Fruit fly (Drosophila melanogaster) whole organism, embryonic: ENCODE results near the gene Irk2.
A peak's percentile ranks its signal among the peaks of the same experiment; 100 is the strongest.

Experiments
- Abd-B ChIP-seq: fragments of 200-800 bp; sonication (Bioruptor generic); optimal IDR thresholded peaks from 2 replicates; lab custom pipeline; 2018; ENCODE audit warnings: missing biosample characterization, mild to moderate bottlenecking, missing genetic modification characterization, moderate library complexity
- Atf3 ChIP-seq: fragments of 200-800 bp; sonication (Bioruptor generic); optimal IDR thresholded peaks from 3 replicates; lab custom pipeline; 2016; ENCODE audit warnings: missing biosample characterization, missing genetic modification characterization
- Atf6 ChIP-seq: fragments of 200-800 bp; sonication (Bioruptor generic); IDR thresholded peaks from 2 replicates; pipeline ENCODE4 v1.3.6; 2022; ENCODE audit warnings: missing biosample characterization, missing genetic modification characterization
- B-H1 ChIP-seq: fragments of 200-800 bp; sonication (Bioruptor generic); IDR thresholded peaks from 3 replicates; pipeline ENCODE4 v1.3.6; 2022; ENCODE audit warnings: missing biosample characterization, missing genetic modification characterization
- BEAF-32 ChIP-seq: fragments of 200-800 bp; sonication (Bioruptor generic); optimal IDR thresholded peaks from 3 replicates; lab custom pipeline; 2017; ENCODE audit warnings: missing biosample characterization, missing genetic modification characterization, mild to moderate bottlenecking, moderate library complexity, missing genetic modification reagents
- Bdp1 ChIP-seq: fragments of 200-800 bp; sonication (Bioruptor generic); optimal IDR thresholded peaks from 3 replicates; lab custom pipeline; 2016; ENCODE audit warnings: missing biosample characterization, missing genetic modification characterization
- CG11456 ChIP-seq: fragments of 200-800 bp; sonication (Bioruptor generic); IDR thresholded peaks from 3 replicates; pipeline ENCODE4 v1.3.6; 2022; ENCODE audit warnings: missing biosample characterization, missing genetic modification characterization
- CG11560 ChIP-seq: fragments of 200-800 bp; sonication (Bioruptor generic); IDR thresholded peaks from 3 replicates; pipeline ENCODE4 v1.3.6; 2022; ENCODE audit warnings: missing biosample characterization, missing genetic modification characterization
- CG12236 ChIP-seq: fragments of 200-800 bp; sonication (Bioruptor generic); optimal IDR thresholded peaks from 2 replicates; lab custom pipeline; 2016; ENCODE audit warnings: missing biosample characterization, missing genetic modification characterization
- CG13287 ChIP-seq: fragments of 200-800 bp; sonication (Bioruptor generic); IDR thresholded peaks from 2 replicates; pipeline ENCODE4 v1.3.6; 2022; ENCODE audit warnings: missing biosample characterization, missing genetic modification characterization; ENCODE audit not compliant: partially characterized antibody
- CG15269 ChIP-seq: fragments of 200-800 bp; sonication (Bioruptor generic); optimal IDR thresholded peaks from 2 replicates; lab custom pipeline; 2018; ENCODE audit warnings: missing biosample characterization, mild to moderate bottlenecking, missing genetic modification characterization, moderate library complexity
- CG15514 ChIP-seq: fragments of 200-800 bp; sonication (Bioruptor generic); optimal IDR thresholded peaks from 3 replicates; lab custom pipeline; 2017; ENCODE audit warnings: missing biosample characterization, missing genetic modification characterization, mild to moderate bottlenecking, moderate library complexity, missing genetic modification reagents
- CG16813 ChIP-seq: fragments of 200-800 bp; sonication (Bioruptor generic); IDR thresholded peaks from 3 replicates; pipeline ENCODE4 v1.3.6; 2022; ENCODE audit warnings: missing biosample characterization, missing genetic modification characterization; ENCODE audit not compliant: partially characterized antibody
- CG17186 ChIP-seq: fragments of 200-800 bp; sonication (Bioruptor generic); optimal IDR thresholded peaks from 3 replicates; lab custom pipeline; 2017; ENCODE audit warnings: missing biosample characterization, missing genetic modification reagents, missing genetic modification characterization
- CG17385 ChIP-seq: fragments of 200-800 bp; sonication (Bioruptor generic); optimal IDR thresholded peaks from 3 replicates; lab custom pipeline; 2018; ENCODE audit warnings: missing biosample characterization, mild to moderate bottlenecking, missing genetic modification characterization
- CG31441 ChIP-seq: fragments of 200-800 bp; sonication (Bioruptor generic); IDR thresholded peaks from 2 replicates; pipeline ENCODE4 v1.3.6; 2022; ENCODE audit warnings: missing biosample characterization, missing genetic modification characterization
- CG33213 ChIP-seq: fragments of 200-800 bp; sonication (Bioruptor generic); optimal IDR thresholded peaks from 3 replicates; lab custom pipeline; 2016; ENCODE audit warnings: missing biosample characterization, missing genetic modification characterization
- CG4854 ChIP-seq: fragments of 200-800 bp; sonication (Bioruptor generic); optimal IDR thresholded peaks from 2 replicates; lab custom pipeline; 2016; ENCODE audit warnings: missing biosample characterization, missing genetic modification characterization, inconsistent platforms
- CG5180 ChIP-seq: fragments of 200-800 bp; sonication (Bioruptor generic); optimal IDR thresholded peaks from 3 replicates; lab custom pipeline; 2017; ENCODE audit warnings: missing biosample characterization, missing genetic modification characterization, mild to moderate bottlenecking, moderate library complexity, missing genetic modification reagents
- CG6683 ChIP-seq: fragments of 200-800 bp; sonication (Bioruptor generic); optimal IDR thresholded peaks from 2 replicates; lab custom pipeline; 2017; ENCODE audit warnings: missing biosample characterization, mild to moderate bottlenecking, missing genetic modification characterization, missing genetic modification reagents
- CG7556 ChIP-seq: fragments of 200-800 bp; sonication (Bioruptor generic); optimal IDR thresholded peaks from 2 replicates; lab custom pipeline; 2017; ENCODE audit warnings: missing biosample characterization, mild to moderate bottlenecking, missing genetic modification characterization
- CG7839 ChIP-seq: fragments of 200-800 bp; sonication (Bioruptor generic); optimal IDR thresholded peaks from 3 replicates; lab custom pipeline; 2018; ENCODE audit warnings: missing biosample characterization, mild to moderate bottlenecking, missing genetic modification characterization, moderate library complexity
- CG9817 ChIP-seq: fragments of 200-800 bp; sonication (Bioruptor generic); optimal IDR thresholded peaks from 2 replicates; lab custom pipeline; 2018; ENCODE audit warnings: missing biosample characterization, mild to moderate bottlenecking, missing genetic modification characterization, moderate library complexity
- D ChIP-seq, 2 experiments: fragments of 200-800 bp in 1 of 2; fragments of >200 bp in 1 of 2; sonication (Bioruptor generic) in 1 of 2; optimal IDR thresholded peaks; 2 replicates in 1 of 2; 3 replicates in 1 of 2; lab custom pipeline; 2017; ENCODE audit warnings: mild to moderate bottlenecking in 1 of 2, missing biosample characterization in 1 of 2, missing genetic modification characterization in 1 of 2, missing genetic modification reagents in 1 of 2
- ERR ChIP-seq: fragments of 200-800 bp; sonication (Bioruptor generic); optimal IDR thresholded peaks from 2 replicates; lab custom pipeline; 2016; ENCODE audit warnings: missing biosample characterization, missing genetic modification characterization
- Hr78 ChIP-seq, 2 experiments: fragments of 200-800 bp in 1 of 2; fragments of >200 bp in 1 of 2; sonication (Bioruptor generic) in 1 of 2; optimal IDR thresholded peaks; 2 replicates each; lab custom pipeline; 2017 to 2019; ENCODE audit warnings: missing biosample characterization in 2 of 2, missing genetic modification characterization in 2 of 2, mild to moderate bottlenecking in 1 of 2, moderate library complexity in 1 of 2
- MTF-1 ChIP-seq: fragments of 200-800 bp; sonication (Bioruptor generic); optimal IDR thresholded peaks from 2 replicates; lab custom pipeline; 2018; ENCODE audit warnings: missing biosample characterization, mild to moderate bottlenecking, missing genetic modification characterization, borderline replicate concordance
- Mrtf ChIP-seq: fragments of 200-800 bp; sonication (Bioruptor generic); IDR thresholded peaks from 3 replicates; pipeline ENCODE4 v1.3.6; 2022; ENCODE audit warnings: missing biosample characterization, missing genetic modification characterization
- Opbp ChIP-seq: fragments of 200-800 bp; sonication (Bioruptor generic); IDR thresholded peaks from 3 replicates; pipeline ENCODE4 v1.3.6; 2022; ENCODE audit warnings: missing biosample characterization, missing genetic modification characterization; ENCODE audit not compliant: partially characterized antibody
- Ravus ChIP-seq: fragments of 200-800 bp; sonication (Bioruptor generic); IDR thresholded peaks from 2 replicates; pipeline ENCODE4 v1.3.6; 2022; ENCODE audit warnings: missing biosample characterization, missing genetic modification characterization
- Rfx ChIP-seq: fragments of 200-800 bp; sonication (Bioruptor generic); IDR thresholded peaks from 2 replicates; pipeline ENCODE4 v1.3.6; 2022; ENCODE audit warnings: missing biosample characterization, missing genetic modification characterization
- Taf1 ChIP-seq: fragments of 200-800 bp; sonication (Bioruptor generic); IDR thresholded peaks from 2 replicates; pipeline ENCODE4 v1.3.6; 2022; ENCODE audit warnings: missing biosample characterization, missing genetic modification characterization
- abd-A ChIP-seq: fragments of 200-800 bp; sonication (Bioruptor generic); optimal IDR thresholded peaks from 3 replicates; lab custom pipeline; 2019; ENCODE audit warnings: missing biosample characterization, mild to moderate bottlenecking, missing genetic modification characterization, moderate library complexity
- ap ChIP-seq: fragments of 200-800 bp; sonication (Bioruptor generic); IDR thresholded peaks from 2 replicates; pipeline ENCODE4 v1.3.6; 2022; ENCODE audit warnings: missing biosample characterization, missing genetic modification characterization
- az2 ChIP-seq: fragments of 200-800 bp; sonication (Bioruptor generic); optimal IDR thresholded peaks from 3 replicates; lab custom pipeline; 2016; ENCODE audit warnings: missing biosample characterization, missing genetic modification characterization
- bcd ChIP-seq: fragments of 200-800 bp; sonication (Bioruptor generic); optimal IDR thresholded peaks from 2 replicates; lab custom pipeline; 2017; ENCODE audit warnings: missing biosample characterization, mild to moderate bottlenecking, missing genetic modification characterization
- btn ChIP-seq: fragments of 200-800 bp; sonication (Bioruptor generic); optimal IDR thresholded peaks from 2 replicates; lab custom pipeline; 2016; ENCODE audit warnings: missing biosample characterization, missing genetic modification characterization
- caup ChIP-seq: fragments of 200-800 bp; sonication (Bioruptor generic); optimal IDR thresholded peaks from 3 replicates; lab custom pipeline; 2017; ENCODE audit warnings: missing biosample characterization, mild to moderate bottlenecking, missing genetic modification characterization, moderate library complexity; ENCODE audit not compliant: severe bottlenecking
- crc ChIP-seq: fragments of 200-800 bp; sonication (Bioruptor generic); optimal IDR thresholded peaks from 2 replicates; lab custom pipeline; 2016; ENCODE audit warnings: missing biosample characterization, missing genetic modification characterization
- cwo ChIP-seq: fragments of 200-800 bp; sonication (Bioruptor generic); optimal IDR thresholded peaks from 3 replicates; lab custom pipeline; 2017; ENCODE audit warnings: missing biosample characterization, missing genetic modification characterization, mild to moderate bottlenecking, moderate library complexity, missing genetic modification reagents
- disco-r ChIP-seq: fragments of 200-800 bp; sonication (Bioruptor generic); optimal IDR thresholded peaks from 2 replicates; lab custom pipeline; 2016; ENCODE audit warnings: missing biosample characterization, missing genetic modification characterization
- dmrt99B ChIP-seq: fragments of 200-800 bp; sonication (Bioruptor generic); optimal IDR thresholded peaks from 2 replicates; lab custom pipeline; 2018; ENCODE audit warnings: missing biosample characterization, mild to moderate bottlenecking, missing genetic modification characterization, moderate library complexity
- fd64A ChIP-seq: fragments of 200-800 bp; sonication (Bioruptor generic); optimal IDR thresholded peaks from 3 replicates; lab custom pipeline; 2018; ENCODE audit warnings: missing biosample characterization, mild to moderate bottlenecking, missing genetic modification characterization
- gfzf ChIP-seq: fragments of 200-800 bp; sonication (Bioruptor generic); optimal IDR thresholded peaks from 2 replicates; lab custom pipeline; 2016; ENCODE audit warnings: missing biosample characterization, mild to moderate bottlenecking, missing genetic modification characterization, moderate library complexity
- psq ChIP-seq: fragments of 200-800 bp; sonication (Bioruptor generic); optimal IDR thresholded peaks from 2 replicates; lab custom pipeline; 2017; ENCODE audit warnings: missing biosample characterization, missing genetic modification characterization
- trem ChIP-seq: fragments of 200-800 bp; optimal IDR thresholded peaks from 3 replicates; lab custom pipeline; 2019; ENCODE audit warnings: missing biosample characterization, mild to moderate bottlenecking, missing genetic modification characterization, moderate library complexity
- tup ChIP-seq: fragments of 200-800 bp; sonication (Bioruptor generic); optimal IDR thresholded peaks from 2 replicates; lab custom pipeline; 2016; ENCODE audit warnings: missing biosample characterization, mild to moderate bottlenecking, missing genetic modification characterization, moderate library complexity
- unpg ChIP-seq: fragments of 200-800 bp; sonication (Bioruptor generic); optimal IDR thresholded peaks from 3 replicates; lab custom pipeline; 2018; ENCODE audit warnings: missing biosample characterization, mild to moderate bottlenecking, missing genetic modification characterization, moderate library complexity
- zfh1 ChIP-seq: fragments of 200-800 bp; sonication (Bioruptor generic); IDR thresholded peaks from 3 replicates; pipeline ENCODE4 v1.3.6; 2022; ENCODE audit warnings: missing biosample characterization, missing genetic modification characterization

Gene Irk2

DNA sequence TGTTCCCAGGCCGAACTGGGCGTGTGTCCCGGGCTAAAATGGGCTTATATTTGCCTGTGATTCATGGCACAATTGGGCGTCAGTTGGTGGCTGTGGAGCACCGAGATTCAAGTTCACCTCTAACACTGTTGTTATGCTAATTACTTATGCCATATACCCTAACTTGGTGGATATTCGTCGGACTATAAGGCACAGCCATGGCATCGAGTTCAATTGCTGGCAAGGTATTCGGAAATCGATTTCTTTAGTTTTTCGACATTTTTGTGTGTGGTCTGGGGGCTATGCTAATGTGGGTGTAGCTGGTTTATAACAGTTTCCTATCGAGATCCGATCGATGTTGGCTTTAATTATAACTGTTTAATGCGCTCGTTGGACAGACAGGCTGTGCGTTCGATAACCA, 6.8 kb upstream of the Irk2 start (continued):
- no peak for TF ChIP-seq caup (GFP tag; lab: Kevin White, UChicago)
- peak; percentile 65 for TF ChIP-seq CG15269 (tag; lab: Kevin White, UChicago)
- peak; percentile 27 for TF ChIP-seq dmrt99B
- TF ChIP-seq ap: no peak
- TF ChIP-seq CG7556 (GFP tag; lab: Kevin White, UChicago): no peak
- no peak for TF ChIP-seq unpg
- no peak for TF ChIP-seq CG12236
- TF ChIP-seq Bdp1 (GFP tag; lab: Kevin White, UChicago): no peak
- TF ChIP-seq disco-r (GFP tag; lab: Kevin White, UChicago): no peak
- TF ChIP-seq CG17385: no peak
- peak; percentile 33 for TF ChIP-seq CG7839
- TF ChIP-seq abd-A: no peak
- no peak for TF ChIP-seq Opbp (GFP tag; lab: Robert Waterston, UW)
- TF ChIP-seq btn (GFP tag; lab: Kevin White, UChicago): no peak
- TF ChIP-seq zfh1: peak; percentile 39; the same call in 1 of the 3 replicates
- no peak for TF ChIP-seq az2 (GFP tag; lab: Kevin White, UChicago)
- TF ChIP-seq Abd-B: no peak
- no peak for TF ChIP-seq CG6683 (GFP tag; lab: Kevin White, UChicago)
- TF ChIP-seq gfzf: no peak
- TF ChIP-seq CG9817: no peak
- no peak for TF ChIP-seq CG4854
- TF ChIP-seq CG11560: no peak
- TF ChIP-seq tup: no peak
- TF ChIP-seq CG17186 (GFP tag; lab: Kevin White, UChicago): no peak
- TF ChIP-seq cwo (GFP tag; lab: Kevin White, UChicago): peak; percentile 66
- TF ChIP-seq Atf6: 0 out of 2 replicates have a peak, but pooled peaks have one; percentile 39
- peak; percentile 12 for TF ChIP-seq CG5180 (GFP tag; lab: Kevin White, UChicago)
- no peak for TF ChIP-seq Taf1 (GFP tag; lab: Robert Waterston, UW)
- TF ChIP-seq crc (GFP tag; lab: Kevin White, UChicago): no peak
- no peak for TF ChIP-seq D (optimal IDR thresholded peaks at IDR 0.05; lab: Kevin White, UChicago)
- TF ChIP-seq D (GFP tag; optimal IDR thresholded peaks at IDR 0.05; lab: Kevin White, UChicago): no peak
- no peak for TF ChIP-seq CG31441 (GFP tag; lab: Robert Waterston, UW)
- TF ChIP-seq CG15514 (GFP tag; lab: Kevin White, UChicago): no peak
- peak; percentile 74 for TF ChIP-seq Rfx
- TF ChIP-seq CG11456 (GFP tag; lab: Robert Waterston, UW): 0 out of 3 replicates have a peak, but pooled peaks have one; percentile 50
- no peak for TF ChIP-seq CG13287 (GFP tag; lab: Robert Waterston, UW)
- TF ChIP-seq MTF-1 (GFP tag; lab: Kevin White, UChicago): no peak
- no peak for TF ChIP-seq CG33213
- TF ChIP-seq ERR (GFP tag; lab: Kevin White, UChicago): no peak
- no peak for TF ChIP-seq Atf3 (GFP tag; lab: Kevin White, UChicago)
- no peak for TF ChIP-seq trem (tag; lab: Kevin White, UChicago)
- TF ChIP-seq Hr78 (GFP tag; optimal IDR thresholded peaks at IDR 0.05; lab: Kevin White, UChicago): peak in 1 of 2 experiments; percentile 21
- TF ChIP-seq CG16813 (GFP tag; lab: Robert Waterston, UW): no peak
- no peak for TF ChIP-seq psq
- no peak for TF ChIP-seq bcd (GFP tag; lab: Kevin White, UChicago)
- TF ChIP-seq BEAF-32 (GFP tag; lab: Kevin White, UChicago): no peak
- TF ChIP-seq Mrtf: peak; percentile 28; the same call in 1 of the 3 replicates
- TF ChIP-seq B-H1 (GFP tag; lab: Robert Waterston, UW): no peak
- no peak for TF ChIP-seq fd64A (GFP tag; lab: Kevin White, UChicago)
- no peak for TF ChIP-seq Ravus (GFP tag; lab: Robert Waterston, UW)
